Worm (Caenorhabditis elegans): ENCODE data around the gene sedl-1.

DNA sequence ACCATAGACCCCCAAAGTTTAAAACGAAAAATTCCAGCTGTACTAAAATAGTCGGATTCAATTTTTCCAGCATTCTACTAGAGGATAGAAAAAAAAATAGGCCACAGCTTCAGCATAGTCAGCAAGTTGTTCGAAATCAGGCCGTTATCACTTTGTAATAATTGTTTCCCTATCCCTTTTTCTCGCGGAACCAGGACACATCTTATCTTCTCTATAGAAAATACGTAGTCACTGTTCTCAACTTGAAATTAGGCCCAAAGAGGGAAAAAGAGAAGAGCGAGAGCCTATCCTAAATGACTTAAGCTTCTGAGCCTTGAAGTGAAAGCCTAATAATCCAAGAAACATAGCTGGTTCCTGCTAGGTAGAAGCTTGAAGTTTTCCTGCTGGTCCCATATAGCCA is 5.6 kb upstream of the sedl-1 start:
- TF ChIP-seq fos-1 (tag; optimal IDR thresholded peaks at IDR 0.05) (no peak), nhr-19 (GFP tag; conservative IDR thresholded peaks at IDR 0.05) (peak; percentile 33; the same call in 1 of the 2 replicates), mep-1 (tag; optimal IDR thresholded peaks at IDR 0.05) (no peak), aly-2 (tag; optimal IDR thresholded peaks at IDR 0.05) (no peak), lir-3 (tag; optimal IDR thresholded peaks at IDR 0.05; ENCODE audit: poor library complexity) (no peak), ces-1 (GFP tag; optimal IDR thresholded peaks at IDR 0.05) (no peak), zag-1 (tag; optimal IDR thresholded peaks at IDR 0.05) (no peak), ceh-63 (GFP tag; optimal IDR thresholded peaks at IDR 0.05) (no peak), ama-1 (optimal IDR thresholded peaks at IDR 0.05) (peak; percentile 26)
